Worm (Caenorhabditis elegans) whole organism, early embryonic: ENCODE data around the gene sru-22.

Source experiments
- B0310.2 ChIP-seq: sonication (generic microtip); optimal IDR thresholded peaks from 2 replicates; lab custom pipeline; 2016; ENCODE audit warnings: mild to moderate bottlenecking, missing genetic modification characterization, missing compliant biosample characterization
- F13C5.2 ChIP-seq: sonication (generic microtip); optimal IDR thresholded peaks from 2 replicates; lab custom pipeline; 2017; ENCODE audit warnings: mild to moderate bottlenecking, missing genetic modification characterization, inconsistent platforms, missing compliant biosample characterization
- aly-1 ChIP-seq: sonication (generic microtip); optimal IDR thresholded peaks from 2 replicates; lab custom pipeline; 2016; ENCODE audit warnings: missing genetic modification characterization, missing compliant biosample characterization
- ama-1 ChIP-seq: fragments of 150-350 bp; optimal IDR thresholded peaks from 2 replicates; lab custom pipeline; 2014
- ceh-13 ChIP-seq: fragments of 200-800 bp; sonication (Bioruptor generic); optimal IDR thresholded peaks from 2 replicates; lab custom pipeline; 2018; ENCODE audit warnings: mild to moderate bottlenecking, missing genetic modification characterization, missing compliant biosample characterization
- ceh-36 ChIP-seq: sonication (generic microtip); optimal IDR thresholded peaks from 2 replicates; lab custom pipeline; 2016; ENCODE audit warnings: missing genetic modification characterization, inconsistent platforms, missing compliant biosample characterization
- ets-7 ChIP-seq: sonication (generic microtip); optimal IDR thresholded peaks from 2 replicates; lab custom pipeline; 2016; ENCODE audit warnings: missing genotype, missing genetic modification characterization, missing compliant biosample characterization
- flt-1 ChIP-seq: fragments of 200-800 bp; sonication (Bioruptor generic); IDR thresholded peaks from 2 replicates; pipeline ENCODE4 v1.3.6; 2022; ENCODE audit warnings: missing genetic modification characterization, missing compliant biosample characterization
- hmbx-1 ChIP-seq: sonication (generic microtip); optimal IDR thresholded peaks from 2 replicates; lab custom pipeline; 2016; ENCODE audit warnings: mild to moderate bottlenecking, missing genetic modification characterization, missing compliant biosample characterization
- hmg-4 ChIP-seq: fragments of 200-800 bp; sonication (Bioruptor generic); optimal IDR thresholded peaks from 2 replicates; lab custom pipeline; 2018; ENCODE audit warnings: mild to moderate bottlenecking, missing genetic modification characterization, missing compliant biosample characterization
- hnd-1 ChIP-seq: sonication (generic microtip); optimal IDR thresholded peaks from 2 replicates; lab custom pipeline; 2016; ENCODE audit warnings: missing genetic modification characterization, missing compliant biosample characterization
- pes-1 ChIP-seq: fragments of 200-800 bp; sonication (Bioruptor generic); IDR thresholded peaks from 2 replicates; pipeline ENCODE4 v1.3.6; 2022; ENCODE audit warnings: missing genetic modification reagents, missing genetic modification characterization, missing compliant biosample characterization
- scrt-1 ChIP-seq: fragments of 200-800 bp; sonication (Bioruptor generic); IDR thresholded peaks from 2 replicates; pipeline ENCODE4 v1.3.6; 2022; ENCODE audit warnings: missing genetic modification characterization, missing compliant biosample characterization
- sea-1 ChIP-seq: fragments of 200-800 bp; sonication (Bioruptor generic); conservative IDR thresholded peaks from 2 replicates; pipeline ENCODE4 v1.3.6; 2022; ENCODE audit warnings: missing genetic modification characterization, missing compliant biosample characterization
- tbx-11 ChIP-seq: fragments of 200-800 bp; sonication (Bioruptor generic); IDR thresholded peaks from 2 replicates; pipeline ENCODE4 v1.3.6; 2022; ENCODE audit warnings: missing genetic modification characterization, missing compliant biosample characterization
- tbx-37 ChIP-seq: fragments of 200-800 bp; sonication (Bioruptor generic); conservative IDR thresholded peaks from 2 replicates; pipeline ENCODE4 v1.3.6; 2022; ENCODE audit warnings: missing genetic modification reagents, missing genetic modification characterization, missing compliant biosample characterization
- tra-4 ChIP-seq: sonication (generic microtip); optimal IDR thresholded peaks from 2 replicates; lab custom pipeline; 2017; ENCODE audit warnings: missing genetic modification characterization, missing compliant biosample characterization

Gene sru-22

DNA sequence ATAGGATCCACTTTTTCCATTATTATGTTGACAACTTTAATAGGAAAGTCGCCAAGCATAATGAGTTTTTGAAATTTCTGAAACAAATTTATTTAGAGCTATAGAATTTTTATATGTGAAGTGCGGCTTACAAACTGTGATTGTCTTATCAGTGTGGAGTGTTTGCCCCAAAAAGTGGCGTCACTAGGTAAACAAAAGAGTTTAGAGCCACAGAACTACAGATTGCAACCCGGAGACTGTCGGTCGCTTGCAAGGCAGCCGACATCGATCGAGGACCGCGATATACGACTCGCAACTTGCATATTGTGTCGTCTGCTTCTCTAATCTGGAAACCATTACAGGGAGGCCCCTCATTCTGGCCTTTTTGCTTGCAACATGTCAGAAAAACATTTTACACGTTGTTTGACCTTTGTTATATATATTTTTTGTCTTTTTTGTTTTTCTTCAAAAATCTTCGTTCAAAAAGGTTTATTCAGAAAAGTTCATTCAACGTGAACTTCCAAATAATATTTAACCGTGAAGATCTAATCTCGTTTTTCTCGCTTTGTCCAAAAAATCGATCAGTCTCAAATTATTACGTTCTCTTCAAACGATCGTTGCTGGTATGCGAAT is 8.1 kb upstream of the sru-22 start, which contains the start of the genes fbxa-99 and F36G9.13:
fbxa-99 (minus strand) TSS at position 122 of the 612 bp plus-strand sequence.
F36G9.13 (plus strand) TSS at position 562 of the 612 bp plus-strand sequence.
- TF ChIP-seq hmbx-1 (no peak), flt-1 (GFP tag; lab: Robert Waterston, UW) (no peak), scrt-1 (GFP tag; lab: Robert Waterston, UW) (no peak), aly-1 (tag; lab: Kevin White, UChicago) (no peak), ceh-13 (GFP tag; lab: Kevin White, UChicago) (no peak), sea-1 (no peak), ets-7 (tag; lab: Kevin White, UChicago) (no peak)

DNA sequence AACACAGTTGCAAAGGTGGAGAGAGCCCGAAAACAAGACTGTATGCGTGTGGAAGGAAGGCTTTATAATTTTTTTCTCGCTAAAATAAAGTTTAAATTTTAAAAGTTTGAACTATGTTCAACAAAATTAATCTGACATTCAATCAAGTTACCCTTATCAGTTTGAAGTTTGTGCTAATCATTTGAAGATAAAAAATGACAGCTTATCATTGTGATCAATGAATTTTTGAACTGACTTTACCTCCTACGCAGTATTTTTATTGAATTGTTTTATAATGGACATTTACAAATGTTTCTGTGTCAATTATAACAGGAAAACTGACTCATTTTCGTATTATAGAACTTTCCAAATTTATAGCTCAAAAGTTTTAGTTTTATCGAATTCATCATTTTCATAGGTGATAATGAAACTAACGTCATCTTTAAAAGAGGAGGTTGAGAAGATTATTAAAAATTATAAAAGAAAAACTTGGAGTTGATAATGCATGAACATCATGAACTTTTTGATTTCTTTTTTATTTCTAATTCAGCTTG is 3.6 kb upstream of the sru-22 start, which contains the start of gene oac-20:
oac-20 (plus strand) TSS at position 483 of the 533 bp plus-strand sequence.
- TF ChIP-seq hmg-4 (GFP tag; lab: Kevin White, UChicago) (no peak), tra-4 (no peak), ceh-13 (GFP tag; lab: Kevin White, UChicago) (no peak), tbx-11 (GFP tag; lab: Robert Waterston, UW) (no peak), hnd-1 (tag; lab: Kevin White, UChicago) (no peak), pes-1 (no peak), aly-1 (tag; lab: Kevin White, UChicago) (no peak), ama-1 (no peak), sea-1 (no peak), B0310.2 (tag; lab: Kevin White, UChicago) (no peak)

ce11 chrV:15975845-15976244 is 1.1 kb upstream of the sru-22 start, which contains the start of gene clec-232:
clec-232 (plus strand) TSS chrV:15976145.
- no peak for TF ChIP-seq tra-4

DNA sequence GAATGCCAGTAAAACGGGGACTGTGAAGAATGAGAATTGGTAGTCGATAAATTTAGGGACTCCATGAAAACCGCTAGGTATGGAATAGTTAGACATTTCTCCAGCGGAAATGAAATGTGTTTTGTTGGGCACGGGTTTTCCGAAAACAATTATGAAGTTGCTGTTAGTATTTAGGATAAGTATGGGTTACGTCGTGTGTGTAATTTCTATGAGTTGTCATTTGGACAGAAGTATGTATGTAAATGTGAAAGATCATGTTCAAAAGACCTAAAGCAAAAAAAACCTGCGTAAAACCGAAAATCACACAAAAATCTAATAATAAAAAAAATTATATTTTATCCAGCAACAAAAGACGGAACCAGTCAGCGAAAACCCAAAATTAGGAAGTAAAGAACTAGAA is 2.3 kb downstream of the sru-22 start, which contains the start of gene sru-23:
sru-23 (minus strand) TSS at position 101 of the 400 bp plus-strand sequence.
- no peak for TF ChIP-seq B0310.2 (tag; lab: Kevin White, UChicago)
- no peak for TF ChIP-seq ceh-36 (tag; lab: Kevin White, UChicago)
- TF ChIP-seq flt-1 (GFP tag; lab: Robert Waterston, UW): no peak
- no peak for TF ChIP-seq tbx-11 (GFP tag; lab: Robert Waterston, UW)
- TF ChIP-seq ama-1: no peak
- TF ChIP-seq tbx-37 (GFP tag; lab: Robert Waterston, UW): no peak
- no peak for TF ChIP-seq hmg-4 (GFP tag; lab: Kevin White, UChicago)

DNA sequence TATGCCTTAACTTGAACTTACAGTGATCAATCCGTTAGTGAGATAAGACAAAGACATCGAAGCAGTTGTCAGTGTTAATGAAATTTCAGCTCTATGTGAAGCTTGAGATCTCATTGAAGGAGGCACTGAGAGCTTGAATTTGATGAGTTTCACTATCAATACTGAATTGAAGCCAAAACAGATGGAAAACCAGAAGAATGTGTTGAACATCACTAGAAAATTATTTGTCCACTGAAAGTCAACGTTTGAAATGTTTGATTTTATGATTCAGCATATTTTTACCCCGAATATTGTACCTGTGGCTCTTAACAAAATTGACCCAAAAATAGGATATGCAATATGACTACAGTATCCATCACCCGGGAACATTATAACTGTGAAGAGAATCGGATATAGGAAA is 3.9 kb downstream of the sru-22 start:
- no peak for TF ChIP-seq hnd-1 (tag; lab: Kevin White, UChicago)
- no peak for TF ChIP-seq pes-1
- TF ChIP-seq ceh-36 (tag; lab: Kevin White, UChicago): no peak
- TF ChIP-seq hmbx-1: no peak
- no peak for TF ChIP-seq ceh-13 (GFP tag; lab: Kevin White, UChicago)

DNA sequence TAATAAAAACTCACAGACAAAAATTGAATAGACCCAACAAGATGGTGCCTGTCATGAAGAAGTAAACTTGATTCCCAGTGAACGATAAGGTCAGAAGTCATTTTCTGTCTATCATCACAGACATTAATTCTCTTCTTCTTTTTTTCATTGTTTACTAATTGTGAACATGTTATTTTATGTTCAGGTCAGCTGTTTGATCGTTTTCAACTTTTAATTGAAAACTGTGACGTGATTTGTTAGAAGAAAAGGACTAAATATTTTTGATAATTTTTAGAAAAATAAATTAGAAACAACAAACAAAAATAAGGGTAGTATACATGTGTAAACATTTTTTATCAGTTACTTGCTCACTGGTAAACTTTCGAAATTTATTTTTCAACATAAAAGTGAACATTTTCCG is 5.1 kb downstream of the sru-22 start, which contains the start of gene F36G9.7:
F36G9.7 (minus strand) TSS at position 101 of the 400 bp plus-strand sequence.
- TF ChIP-seq hnd-1 (tag; lab: Kevin White, UChicago): no peak
- no peak for TF ChIP-seq scrt-1 (GFP tag; lab: Robert Waterston, UW)
- TF ChIP-seq ceh-36 (tag; lab: Kevin White, UChicago): no peak
- TF ChIP-seq sea-1: no peak
- no peak for TF ChIP-seq ceh-13 (GFP tag; lab: Kevin White, UChicago)
- no peak for TF ChIP-seq flt-1 (GFP tag; lab: Robert Waterston, UW)
- TF ChIP-seq ama-1: no peak
- TF ChIP-seq tra-4: no peak
- no peak for TF ChIP-seq B0310.2 (tag; lab: Kevin White, UChicago)
- TF ChIP-seq F13C5.2: no peak
- no peak for TF ChIP-seq hmg-4 (GFP tag; lab: Kevin White, UChicago)
- TF ChIP-seq tbx-37 (GFP tag; lab: Robert Waterston, UW): no peak
- TF ChIP-seq aly-1 (tag; lab: Kevin White, UChicago): no peak
- TF ChIP-seq tbx-11 (GFP tag; lab: Robert Waterston, UW): no peak
- TF ChIP-seq ets-7 (tag; lab: Kevin White, UChicago): no peak
- TF ChIP-seq hmbx-1: no peak
- TF ChIP-seq pes-1: no peak

- TF ChIP-seq tbx-37 (GFP tag; lab: Robert Waterston, UW) (no peak), flt-1 (GFP tag; lab: Robert Waterston, UW) (no peak), ceh-36 (tag; lab: Kevin White, UChicago) (no peak), sea-1 (no peak)
Measured at ce11 chrV:15967542-15967941, 7.2 kb downstream of the sru-22 start, which contains the start of gene sri-1. sri-1 (minus strand) TSS chrV:15967642.

DNA sequence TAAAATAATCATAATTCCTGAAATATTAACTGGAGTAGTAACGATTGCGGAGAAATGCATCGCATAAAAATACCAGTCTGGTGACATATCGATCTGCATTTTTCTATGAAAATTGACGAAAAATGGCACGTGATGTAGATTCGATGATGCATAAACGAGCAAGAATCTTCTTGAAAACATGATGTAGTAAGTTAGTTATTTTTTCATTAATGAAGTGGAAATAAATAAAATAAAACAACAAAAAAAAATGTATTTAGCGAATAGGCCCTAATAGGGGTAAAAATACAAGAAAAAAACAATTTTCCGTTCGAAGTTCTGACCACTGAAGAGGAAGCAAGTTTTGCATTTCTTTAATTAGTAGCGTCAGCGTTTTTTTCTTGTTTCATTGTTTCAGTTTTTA is 9.6 kb downstream of the sru-22 start, which contains the start of gene sri-2:
sri-2 (minus strand) TSS at position 101 of the 400 bp plus-strand sequence.
- TF ChIP-seq B0310.2 (tag; lab: Kevin White, UChicago): no peak
- TF ChIP-seq hmg-4 (GFP tag; lab: Kevin White, UChicago): no peak
- TF ChIP-seq hnd-1 (tag; lab: Kevin White, UChicago): no peak
